Fruit fly (Drosophila melanogaster) whole organism, pupa: ENCODE results near the gene Tbc1d8-9.

ENCODE experiments used
- CG10348 ChIP-seq: fragments of 200-800 bp; sonication (Bioruptor generic); IDR thresholded peaks from 2 replicates; pipeline ENCODE4 v1.3.6; 2022; ENCODE audit warnings: missing biosample characterization, missing genetic modification characterization
- CG15710 ChIP-seq: fragments of 200-800 bp; sonication (Bioruptor generic); optimal IDR thresholded peaks from 2 replicates; lab custom pipeline; 2018; ENCODE audit warnings: missing biosample characterization, mild to moderate bottlenecking, missing genetic modification characterization, moderate library complexity
- CG34367 ChIP-seq: fragments of 200-800 bp; sonication (Bioruptor generic); optimal IDR thresholded peaks from 2 replicates; lab custom pipeline; 2018; ENCODE audit warnings: missing biosample characterization, mild to moderate bottlenecking, missing genetic modification characterization
- CG4496 ChIP-seq: fragments of 200-800 bp; sonication (Bioruptor generic); IDR thresholded peaks from 3 replicates; pipeline ENCODE4 v1.3.6; 2022; ENCODE audit warnings: missing biosample characterization, missing genetic modification characterization
- D1 ChIP-seq: fragments of 200-800 bp; sonication (Bioruptor generic); optimal IDR thresholded peaks from 2 replicates; lab custom pipeline; 2018; ENCODE audit warnings: missing biosample characterization, mild to moderate bottlenecking, missing genetic modification characterization, moderate library complexity
- EcR ChIP-seq: fragments of 200-800 bp; sonication (Bioruptor generic); optimal IDR thresholded peaks from 3 replicates; lab custom pipeline; 2019; ENCODE audit warnings: missing biosample characterization, missing genetic modification characterization, mild to moderate bottlenecking, moderate library complexity, missing genetic modification reagents
- Ets98B ChIP-seq: fragments of 200-800 bp; sonication (Bioruptor generic); IDR thresholded peaks from 2 replicates; pipeline ENCODE4 v1.3.6; 2022; ENCODE audit warnings: missing biosample characterization, missing genetic modification characterization
- Pif1A ChIP-seq: fragments of 200-800 bp; sonication (Bioruptor generic); optimal IDR thresholded peaks from 3 replicates; lab custom pipeline; 2016; ENCODE audit warnings: missing biosample characterization, missing genetic modification characterization
- Pif1B ChIP-seq: fragments of 200-800 bp; sonication (Bioruptor generic); optimal IDR thresholded peaks from 3 replicates; lab custom pipeline; 2016; ENCODE audit warnings: missing biosample characterization, missing genetic modification characterization
- gl ChIP-seq: fragments of 200-800 bp; sonication (Bioruptor generic); optimal IDR thresholded peaks from 2 replicates; lab custom pipeline; 2018; ENCODE audit warnings: missing biosample characterization, mild to moderate bottlenecking, missing genetic modification characterization

DNA sequence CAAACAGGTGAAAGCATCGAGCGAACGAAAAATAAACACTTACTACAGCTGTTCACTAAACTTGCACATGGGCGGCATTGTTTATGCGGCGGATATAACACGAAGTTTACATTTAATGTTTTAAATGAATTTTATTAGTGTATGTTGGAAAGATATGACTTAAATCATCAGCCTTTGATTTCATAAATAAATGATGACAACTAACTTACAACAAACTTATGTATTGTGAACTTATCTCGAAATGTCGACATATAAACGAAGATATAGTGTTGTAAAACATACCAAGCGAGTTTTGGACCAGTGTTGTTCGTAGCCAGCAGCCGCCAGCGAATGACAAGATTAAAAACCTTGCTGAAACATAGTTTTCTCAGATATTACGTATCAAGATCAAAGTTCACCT, 39.1 kb downstream of the Tbc1d8-9 start, which contains the start of the genes CG11309 and CG7632:
- TF ChIP-seq Pif1B (GFP tag; lab: Kevin White, UChicago) (peak; percentile 99), Ets98B (GFP tag; lab: Robert Waterston, UW) (peak; percentile 99), D1 (peak; percentile 99), CG34367 (tag; lab: Kevin White, UChicago) (peak; percentile 100), EcR (GFP tag; lab: Kevin White, UChicago) (peak; percentile 87), gl (tag; lab: Kevin White, UChicago) (peak; percentile 99), Pif1A (GFP tag; lab: Kevin White, UChicago) (peak; percentile 100), CG15710 (tag; lab: Kevin White, UChicago) (peak; percentile 100), CG10348 (GFP tag; lab: Robert Waterston, UW) (peak; percentile 71; the same call in 1 of the 2 replicates), CG4496 (GFP tag; lab: Robert Waterston, UW) (peak; percentile 99)
